Worm (Caenorhabditis elegans) whole organism, young adult: ENCODE results near the gene set-31.

Experiments used
- F49E8.2 ChIP-seq: sonication (generic microtip); optimal IDR thresholded peaks from 3 replicates; lab custom pipeline; 2017; ENCODE audit warnings: missing genetic modification characterization, mild to moderate bottlenecking, missing compliant biosample characterization, antibody characterized with exemption, moderate library complexity; ENCODE audit not compliant: insufficient read depth
- ama-1 ChIP-seq, 3 experiments: fragments of 150-350 bp in 1 of 3; sonication (generic microtip) in 2 of 3; optimal IDR thresholded peaks; 2 replicates each; lab custom pipeline; 2014 to 2018; ENCODE audit warnings: missing biosample characterization in 2 of 3, missing genetic modification characterization in 2 of 3, missing genetic modification reagents in 2 of 3
- sea-2 ChIP-seq: fragments of 200-800 bp; sonication (Bioruptor generic); IDR thresholded peaks from 2 replicates; pipeline ENCODE4 v1.3.6; 2022; ENCODE audit warnings: missing genetic modification characterization, missing compliant biosample characterization

ce11 chrV:14462653-14463052, 45.0 kb downstream of the set-31 start:
- no peak for TF ChIP-seq ama-1 (optimal IDR thresholded peaks at IDR 0.05; lab: Kevin White, UChicago)
- TF ChIP-seq ama-1 (GFP tag; optimal IDR thresholded peaks at IDR 0.05; lab: Kevin White, UChicago) = no peak
- TF ChIP-seq F49E8.2 = no peak
- TF ChIP-seq sea-2 = no peak
